Fruit fly (Drosophila melanogaster): Measurements from ENCODE around the gene CG14022.
A peak's percentile ranks its signal among the peaks of the same experiment; 100 is the strongest.

dm6 chr2L:5296672-5297288 lies 31.9 kb downstream of the CG14022 start:
- TF ChIP-seq CG8478 (optimal IDR thresholded peaks at IDR 0.05): no peak
- peak; percentile 82 for TF ChIP-seq Dll (optimal IDR thresholded peaks at IDR 0.05)
- TF ChIP-seq pan (optimal IDR thresholded peaks at IDR 0.05): no peak
- no peak for TF ChIP-seq psq (optimal IDR thresholded peaks at IDR 0.05)
- peak in 1 of 2 experiments; percentile 25 for TF ChIP-seq EcR (GFP tag; optimal IDR thresholded peaks at IDR 0.05)
- no peak for TF ChIP-seq usp (GFP tag; optimal IDR thresholded peaks at IDR 0.05)

All from whole organism.